Fruit fly (Drosophila melanogaster): ENCODE data around the gene CG17929.

The CG17929 gene

DNA sequence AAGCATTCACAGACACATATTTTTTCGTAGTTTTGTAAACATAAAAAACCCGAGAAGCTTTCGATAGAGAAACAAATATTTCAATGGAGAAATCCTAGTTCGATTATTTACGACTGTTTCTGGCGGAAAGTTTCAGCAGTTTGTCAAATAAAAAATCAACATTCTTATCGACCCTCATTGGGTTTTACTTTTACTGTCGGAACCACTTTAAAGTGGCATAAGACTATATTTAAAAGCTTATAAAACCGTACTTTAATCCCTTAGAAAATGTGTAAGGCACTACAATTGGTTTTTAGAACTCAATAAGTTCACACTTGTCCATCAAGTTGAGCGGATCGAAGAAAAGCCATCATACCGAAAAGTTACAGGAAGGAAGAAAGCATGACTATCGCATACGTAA lies at the start of gene CG17929:
TSS of gene CG17929 (plus strand) at position 301 of the 400 bp plus-strand sequence.
- no peak for TF ChIP-seq noc (tag; optimal IDR thresholded peaks at IDR 0.05)

DNA sequence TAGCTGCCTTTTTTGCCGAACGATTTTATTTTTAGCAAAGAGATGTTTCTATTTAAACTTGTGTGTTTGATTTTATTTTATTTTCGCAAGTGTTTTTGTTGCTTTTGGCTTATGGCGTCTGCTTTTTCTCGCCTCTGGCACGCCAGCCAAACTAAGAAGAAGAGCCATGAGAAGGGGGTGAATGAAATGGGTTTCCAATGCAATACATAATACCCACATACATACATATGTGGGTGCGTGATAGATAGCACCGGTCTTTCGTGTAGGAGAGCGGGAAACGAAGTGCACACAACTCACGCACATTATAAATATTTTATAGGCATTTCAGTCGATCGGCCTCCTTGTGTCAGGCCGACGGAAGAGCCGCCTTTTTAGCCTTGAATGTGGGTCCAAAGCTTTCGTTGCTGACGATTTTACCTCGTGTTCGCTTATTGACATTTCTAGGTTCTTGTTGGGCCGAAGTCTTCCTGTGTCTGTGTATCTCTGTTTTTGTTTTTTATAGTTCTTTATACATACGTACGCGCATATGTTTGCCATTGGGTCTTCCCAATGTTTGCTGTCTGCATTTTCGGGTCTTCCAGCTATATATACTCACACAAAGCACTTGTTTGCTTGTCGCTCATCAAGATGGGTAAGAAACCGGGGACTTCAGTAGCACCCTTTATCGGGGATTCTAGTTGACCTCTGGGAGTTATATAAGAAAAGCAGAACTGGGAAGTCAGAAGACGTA lies 49.2 kb upstream of the CG17929 start:
- TF ChIP-seq noc (tag; optimal IDR thresholded peaks at IDR 0.05): no peak

DNA sequence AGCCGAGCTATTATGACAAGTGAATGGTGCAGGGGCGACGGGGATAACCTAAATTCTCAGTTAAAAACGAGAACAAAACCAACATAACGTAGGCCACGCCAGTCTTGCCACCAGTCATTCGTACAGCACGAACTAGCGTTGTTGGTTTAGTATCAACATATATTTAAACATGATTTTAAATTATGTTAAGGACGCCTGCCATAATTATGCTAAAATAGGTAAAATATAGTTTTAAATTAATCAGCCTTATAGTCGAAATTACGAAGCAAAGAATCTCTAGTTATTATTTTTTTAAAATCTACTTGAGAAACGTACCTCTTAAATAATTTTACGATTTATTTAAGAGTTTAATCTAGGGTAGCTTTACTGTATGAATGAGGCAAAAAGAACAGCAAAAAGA lies 48.3 kb upstream of the CG17929 start:
- peak; percentile 27 for TF ChIP-seq noc (tag; optimal IDR thresholded peaks at IDR 0.05)

DNA sequence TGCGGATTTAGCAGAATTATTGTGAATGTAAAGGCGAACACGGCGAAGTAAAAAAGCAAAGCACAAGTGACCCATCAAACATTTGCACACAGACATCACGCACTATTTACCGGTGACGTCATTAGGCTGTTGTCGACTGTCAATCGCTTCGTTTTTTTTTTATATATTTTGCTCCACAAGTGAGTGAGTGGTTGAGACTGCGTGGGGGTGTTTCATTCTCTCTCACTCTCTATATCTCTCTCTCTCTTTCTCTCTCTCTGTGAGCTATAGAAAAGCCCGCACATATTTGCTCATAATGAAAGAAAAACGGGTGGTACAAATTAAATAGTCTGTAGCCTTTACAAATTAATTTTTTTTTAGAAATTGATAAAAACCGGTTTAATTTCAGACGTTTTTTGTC lies 47.7 kb upstream of the CG17929 start:
- TF ChIP-seq noc (tag; optimal IDR thresholded peaks at IDR 0.05): no peak

DNA sequence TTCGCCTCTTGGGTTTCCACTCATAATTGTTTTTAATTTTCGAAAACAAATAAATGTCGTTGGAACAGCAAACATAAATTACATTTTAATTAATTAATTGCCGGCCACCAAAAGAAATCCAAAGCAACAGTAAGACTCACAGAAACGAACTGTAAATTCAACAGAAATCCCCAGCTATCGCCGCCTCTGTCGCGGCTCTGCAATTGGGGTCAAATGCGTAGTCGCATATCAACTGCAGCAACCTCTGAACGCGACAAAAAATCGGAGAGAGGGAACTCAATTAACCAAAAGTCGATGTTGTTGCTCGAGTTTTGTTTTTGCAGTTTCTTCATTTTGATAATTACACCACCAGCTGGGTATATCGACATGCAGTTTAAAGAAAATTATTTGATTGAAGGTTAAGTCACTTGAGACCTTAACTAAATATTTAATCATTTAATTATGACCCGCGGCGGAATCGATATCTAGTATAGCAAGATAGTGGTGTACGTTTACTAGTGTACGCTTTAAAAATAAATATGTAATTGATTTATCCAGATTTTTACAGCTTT lies 45.8 kb upstream of the CG17929 start:
- no peak for TF ChIP-seq noc (tag; optimal IDR thresholded peaks at IDR 0.05)

DNA sequence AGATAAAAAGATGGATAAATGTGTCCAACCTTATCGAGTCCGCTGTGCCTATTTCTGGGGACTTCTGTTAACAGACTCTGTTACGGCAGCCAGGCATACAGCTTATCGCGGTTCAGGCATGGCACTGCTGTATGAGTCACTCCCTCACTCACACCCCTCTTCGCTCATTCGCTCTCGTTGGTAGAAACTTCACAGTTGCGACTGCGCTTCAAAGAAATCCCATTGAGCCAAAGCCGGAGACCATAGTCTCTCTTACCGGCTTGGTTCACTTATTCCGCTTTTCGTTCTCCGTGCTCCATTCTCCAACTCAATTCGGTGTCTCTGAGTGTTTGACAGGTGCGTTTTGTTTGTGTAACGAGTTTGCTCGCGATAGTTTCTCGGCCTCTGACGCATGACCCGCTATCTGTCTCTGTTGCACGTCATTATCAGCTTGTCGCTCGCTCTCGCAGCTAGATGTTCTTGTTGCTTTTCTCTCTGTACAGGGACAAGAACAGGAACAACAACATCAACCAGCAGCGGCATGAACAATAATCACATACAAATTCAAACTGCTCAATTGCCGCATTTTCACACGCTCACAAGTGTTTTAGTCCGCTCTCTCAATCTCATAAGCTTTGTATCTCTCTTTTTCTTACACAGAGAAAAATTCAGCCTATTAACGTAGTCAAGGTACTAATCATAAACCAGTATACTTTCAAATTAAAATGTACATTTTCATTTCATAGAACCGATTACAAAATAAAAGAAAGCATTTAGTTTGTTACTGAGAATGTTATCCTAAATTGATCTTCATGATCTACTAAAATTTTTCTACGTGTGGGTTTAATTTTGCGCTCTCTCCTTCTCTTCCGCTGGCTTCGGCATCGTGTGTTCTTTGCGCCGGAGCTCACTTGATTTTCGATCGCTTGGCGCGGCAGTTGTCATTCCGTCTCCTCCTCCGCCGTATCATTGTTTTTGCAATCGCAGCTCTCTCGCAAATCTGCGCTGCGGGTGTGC lies 45.0 kb upstream of the CG17929 start:
- peak; percentile 100 for TF ChIP-seq noc (tag; optimal IDR thresholded peaks at IDR 0.05)

DNA sequence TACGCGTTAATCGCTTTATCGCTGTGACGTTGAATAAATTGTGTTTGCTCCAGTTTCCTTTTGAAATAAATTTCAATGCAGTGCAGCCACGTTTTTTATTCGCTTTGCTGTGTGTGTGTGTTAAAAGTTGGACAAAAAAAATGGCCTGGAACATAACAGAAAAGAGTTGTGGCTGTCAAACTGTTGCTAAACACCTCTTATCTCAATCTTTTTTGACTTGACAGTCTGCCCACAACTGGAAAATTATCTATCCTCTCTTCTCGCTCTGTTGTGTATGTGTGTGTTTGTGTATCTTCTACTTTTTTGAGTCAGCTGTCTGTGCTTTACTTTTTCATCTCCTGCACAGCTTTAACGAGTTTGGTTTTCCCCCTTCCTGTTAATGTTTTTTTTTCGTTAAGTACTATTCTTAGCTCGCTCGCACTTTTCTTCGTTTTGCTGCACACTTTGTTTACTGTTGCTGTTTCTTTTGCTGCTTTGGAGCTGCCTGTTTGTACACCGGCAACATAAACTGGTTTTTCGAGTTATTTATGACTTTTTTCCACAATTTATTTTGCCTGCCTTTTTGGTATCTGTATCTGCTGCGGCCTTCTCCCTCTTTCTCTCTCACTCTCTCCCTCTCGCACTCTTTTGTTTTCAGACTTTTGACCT lies 44.1 kb upstream of the CG17929 start:
- TF ChIP-seq noc (tag; optimal IDR thresholded peaks at IDR 0.05): no peak

DNA sequence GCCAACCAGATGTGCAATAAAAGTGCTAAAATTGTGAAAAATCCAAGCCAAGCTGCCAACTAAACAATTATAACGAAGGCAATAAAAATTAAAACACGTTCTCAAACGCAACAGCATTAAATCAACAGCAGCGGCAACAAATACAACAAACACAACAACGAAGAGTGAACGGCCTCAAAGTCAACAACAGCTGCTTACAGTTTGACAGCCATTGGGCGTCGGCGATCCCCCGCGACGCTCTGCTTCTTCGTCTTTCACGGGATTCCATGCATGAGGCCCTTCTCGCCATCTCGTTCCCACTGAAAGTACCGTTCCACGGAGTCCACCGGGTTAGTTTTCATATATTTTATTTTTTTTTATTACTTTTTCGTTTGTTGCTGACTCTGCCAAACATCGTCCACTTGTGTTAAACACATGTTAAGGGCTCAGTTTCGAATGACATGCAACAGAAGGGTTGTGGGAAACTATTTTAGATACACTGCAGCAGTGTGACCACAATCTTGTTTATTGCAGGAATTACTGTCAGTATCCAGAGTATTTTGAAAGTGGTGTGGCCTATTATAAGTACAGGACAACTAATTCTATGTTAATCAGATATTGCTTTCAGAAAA lies 43.1 kb upstream of the CG17929 start:
- TF ChIP-seq noc (tag; optimal IDR thresholded peaks at IDR 0.05): no peak

DNA sequence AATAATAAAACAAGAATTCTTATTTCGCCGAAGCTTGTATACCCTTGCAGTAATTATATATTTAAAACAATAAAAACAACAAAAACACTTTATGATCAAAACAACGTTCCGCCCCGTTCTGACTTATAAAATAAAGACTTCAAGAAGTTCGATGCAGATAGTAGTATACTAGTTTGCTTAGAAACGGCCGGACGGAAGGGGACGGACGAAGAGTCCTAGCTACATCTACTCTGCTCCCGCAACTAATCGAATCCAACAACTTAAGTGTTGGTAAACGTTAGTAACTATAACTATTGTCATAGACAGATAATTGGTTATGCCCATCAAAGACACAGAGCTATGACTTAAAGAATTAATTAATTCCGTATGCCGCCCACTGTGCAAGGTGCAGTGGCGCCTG lies 40.8 kb upstream of the CG17929 start:
- TF ChIP-seq noc (tag; optimal IDR thresholded peaks at IDR 0.05): no peak

DNA sequence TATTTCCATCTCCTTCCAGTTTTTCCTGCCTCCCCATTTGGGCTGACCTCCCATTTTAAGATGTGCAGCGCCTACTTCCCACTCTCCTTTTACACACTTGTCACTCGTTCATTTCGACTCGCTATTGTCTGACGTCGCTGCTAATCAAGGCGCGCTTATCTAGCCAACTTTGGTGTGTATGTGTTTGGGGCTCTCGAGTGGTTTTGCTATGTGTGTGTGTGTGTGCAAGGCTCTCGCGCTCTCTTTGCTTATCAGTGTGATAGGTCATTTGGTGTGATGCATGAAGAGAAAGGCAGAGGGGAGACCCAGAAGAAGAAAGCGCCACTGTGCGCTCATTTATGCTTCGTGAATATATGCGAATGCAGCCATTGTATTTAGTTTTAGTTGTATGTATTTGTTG lies 40.4 kb upstream of the CG17929 start:
- no peak for TF ChIP-seq noc (tag; optimal IDR thresholded peaks at IDR 0.05)

DNA sequence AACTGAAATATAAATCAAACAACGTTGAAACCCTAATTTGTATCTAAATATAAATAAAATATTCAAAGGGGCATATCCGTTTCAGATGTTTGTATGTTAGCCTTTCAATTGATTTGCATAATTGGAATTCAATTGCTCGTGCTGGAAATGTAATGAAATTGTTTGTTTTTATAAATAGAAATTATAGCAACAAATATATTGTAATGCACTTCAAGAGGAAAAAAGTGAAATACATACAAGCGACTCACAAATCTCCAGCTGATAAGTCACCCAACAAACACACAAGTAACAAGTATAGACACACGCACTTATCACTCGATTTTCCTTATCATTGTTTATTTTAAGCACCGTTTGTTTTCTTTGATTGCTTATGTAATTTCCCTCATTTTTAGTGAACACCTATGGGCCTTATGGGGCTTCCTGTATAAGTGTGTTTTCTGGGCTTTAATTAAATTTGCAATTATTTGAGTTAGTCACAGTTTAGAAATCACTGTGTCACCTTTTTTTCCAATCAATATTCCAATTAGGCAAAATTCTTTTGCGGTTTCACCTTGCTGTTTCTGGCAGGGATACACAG lies 39.6 kb upstream of the CG17929 start:
- TF ChIP-seq noc (tag; optimal IDR thresholded peaks at IDR 0.05): no peak

DNA sequence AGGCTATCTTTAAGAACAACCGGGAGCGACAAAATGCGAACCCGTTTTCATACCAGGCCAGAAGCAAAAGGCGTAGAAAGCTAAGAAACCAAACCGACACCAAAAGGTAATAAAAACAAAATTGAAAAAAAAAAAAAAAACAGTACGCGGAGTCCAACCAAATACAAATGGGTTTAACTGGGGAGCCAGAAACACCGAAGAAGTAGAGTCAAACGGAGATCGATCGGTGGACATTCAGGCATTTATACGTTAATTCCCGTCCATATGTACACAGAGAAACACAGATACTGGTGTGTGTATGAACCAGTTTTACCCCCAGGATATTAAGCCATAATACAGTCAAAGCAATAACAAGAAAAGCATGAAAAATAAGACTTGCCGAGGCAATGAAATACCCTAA lies 38.1 kb upstream of the CG17929 start:
- no peak for TF ChIP-seq noc (tag; optimal IDR thresholded peaks at IDR 0.05)

DNA sequence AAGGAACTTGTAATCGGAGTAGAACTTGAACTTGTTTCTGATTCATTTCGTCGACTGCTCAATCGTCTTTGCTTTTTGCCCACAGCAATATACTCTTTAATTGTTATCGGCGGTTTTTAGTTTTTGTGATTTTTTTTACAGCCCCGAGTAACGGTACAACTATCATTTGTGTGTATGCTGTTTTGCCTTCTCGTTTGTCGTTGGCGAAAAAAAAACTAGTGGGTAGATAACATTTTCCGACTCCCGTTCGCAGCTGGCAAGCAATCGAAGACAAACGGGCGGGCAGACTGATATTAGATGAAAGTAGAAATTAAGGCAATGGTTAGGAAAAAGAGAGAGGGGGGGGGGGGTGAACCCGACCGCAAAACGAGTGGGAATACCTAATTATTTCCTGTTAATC lies 37.4 kb upstream of the CG17929 start:
- no peak for TF ChIP-seq noc (tag; optimal IDR thresholded peaks at IDR 0.05)

DNA sequence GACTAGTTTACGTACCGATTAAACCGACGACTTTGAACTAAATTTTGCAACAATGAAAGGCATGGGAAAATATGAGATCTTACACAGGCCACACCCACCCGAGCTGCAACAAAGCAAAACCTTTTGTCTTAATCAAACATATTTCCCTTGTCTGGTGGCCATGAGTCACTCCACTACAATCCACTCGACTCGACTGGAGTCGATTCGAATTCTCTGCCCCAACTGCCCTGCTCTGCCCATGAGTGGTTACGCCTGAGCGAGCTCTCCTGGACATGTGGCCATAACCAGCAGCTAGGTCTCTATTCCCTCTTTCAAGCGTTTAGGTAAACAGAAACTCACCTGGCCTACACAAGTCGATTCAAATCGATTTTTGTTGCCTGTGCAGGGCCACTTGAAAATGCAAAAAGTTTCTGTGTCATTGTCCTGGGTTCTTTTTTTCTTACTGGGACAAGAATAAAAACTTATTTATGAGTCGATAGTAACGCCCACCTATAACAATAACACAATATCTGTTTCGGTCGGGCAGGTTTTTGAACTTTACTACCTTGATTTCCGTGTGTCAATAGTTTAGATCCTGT lies 36.5 kb upstream of the CG17929 start:
- no peak for TF ChIP-seq noc (tag; optimal IDR thresholded peaks at IDR 0.05)

DNA sequence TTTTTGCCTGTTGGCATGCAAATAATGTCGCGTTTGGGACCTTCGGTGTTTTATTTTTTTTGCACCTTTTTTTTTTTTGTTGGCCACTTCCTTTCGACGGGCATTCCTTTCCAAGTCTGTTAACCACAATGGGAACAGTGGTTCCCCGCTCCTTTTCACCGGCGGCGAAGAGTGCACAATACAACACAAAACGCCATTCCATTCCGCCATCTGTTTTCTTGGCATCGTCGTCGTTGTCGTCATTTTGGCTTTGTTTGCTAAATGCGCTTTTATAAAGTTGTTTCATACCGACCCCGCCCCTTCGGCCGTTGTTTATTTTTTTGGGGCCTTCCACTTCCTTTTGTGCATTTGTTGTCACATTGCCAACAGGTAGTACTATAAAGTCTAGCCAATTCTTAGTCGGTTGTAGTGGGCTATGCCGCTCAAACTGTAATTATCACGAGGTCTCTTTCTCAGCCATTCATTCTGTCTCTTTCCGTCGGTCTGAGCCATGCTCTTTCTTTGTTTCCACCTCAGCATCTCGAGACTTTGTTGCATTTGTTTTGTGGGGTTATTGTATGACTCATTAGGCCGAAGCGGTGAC lies 35.0 kb upstream of the CG17929 start:
- TF ChIP-seq noc (tag; optimal IDR thresholded peaks at IDR 0.05): no peak

All from whole organism, larva.